Worm (Caenorhabditis elegans) whole organism, L1 larva: ENCODE measurements around the gene K08D12.3.

ENCODE experiments used
- C04F5.9 ChIP-seq: sonication (generic microtip); optimal IDR thresholded peaks from 2 replicates; lab custom pipeline; 2016; ENCODE audit warnings: missing genetic modification characterization, missing compliant biosample characterization
- egl-27 ChIP-seq, 2 experiments: fragments of 150-350 bp in 1 of 2; sonication (generic microtip); optimal IDR thresholded peaks; 3 replicates each; lab custom pipeline; 2017 to 2018; ENCODE audit warnings: missing biosample characterization in 2 of 2, missing genetic modification characterization in 2 of 2, missing genetic modification reagents in 2 of 2
- elt-3 ChIP-seq, 6 experiments: fragments of 150-350 bp in 1 of 6; sonication (generic microtip); optimal IDR thresholded peaks; 2 replicates each; lab custom pipeline; 2017 to 2018; ENCODE audit warnings: missing biosample characterization in 6 of 6, missing genetic modification characterization in 6 of 6, inconsistent platforms in 1 of 6
- mef-2 ChIP-seq: fragments of 150-350 bp; optimal IDR thresholded peaks from 2 replicates; lab custom pipeline; 2014; ENCODE audit warnings: missing biosample characterization, missing genetic modification characterization
- nhr-20 ChIP-seq: sonication (generic microtip); optimal IDR thresholded peaks from 2 replicates; lab custom pipeline; 2016; ENCODE audit warnings: mild to moderate bottlenecking, missing genetic modification characterization, missing compliant biosample characterization
- nhr-237 ChIP-seq: fragments of 150-350 bp; optimal IDR thresholded peaks from 2 replicates; lab custom pipeline; 2014; ENCODE audit warnings: missing biosample characterization, missing genetic modification characterization
- nhr-77 ChIP-seq: fragments of 150-350 bp; optimal IDR thresholded peaks from 2 replicates; lab custom pipeline; 2014; ENCODE audit warnings: missing biosample characterization, missing genetic modification characterization
- snpc-4 ChIP-seq: fragments of 150-350 bp; optimal IDR thresholded peaks from 2 replicates; lab custom pipeline; 2014; ENCODE audit warnings: missing biosample characterization, missing genetic modification characterization
- sox-4 ChIP-seq: sonication (generic microtip); optimal IDR thresholded peaks from 2 replicates; lab custom pipeline; 2016; ENCODE audit warnings: missing genetic modification characterization, missing compliant biosample characterization
- ztf-11 ChIP-seq, 2 experiments: sonication (generic microtip); optimal IDR thresholded peaks; 2 replicates each; lab custom pipeline; 2016 to 2017; ENCODE audit warnings: missing genetic modification characterization in 2 of 2, missing biosample characterization in 1 of 2, missing compliant biosample characterization in 1 of 2

DNA sequence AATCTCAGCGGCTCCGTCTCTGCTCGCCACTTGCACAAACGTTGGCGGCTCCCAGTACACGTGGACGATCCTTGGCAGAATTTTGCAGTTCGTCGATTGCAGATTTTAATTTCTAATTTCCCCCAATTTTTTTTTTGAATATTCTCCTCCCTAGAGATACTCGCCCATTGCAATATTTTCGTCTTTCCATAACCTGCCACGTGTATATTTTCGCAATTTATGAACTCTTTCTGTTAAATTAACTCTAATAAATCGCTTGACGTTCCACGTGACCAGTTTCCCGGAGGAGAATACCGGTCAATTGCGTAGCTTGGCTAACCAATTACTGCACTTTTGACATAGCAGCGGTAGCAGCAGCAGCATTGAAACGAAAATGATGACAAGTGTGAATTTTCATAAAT, 1.6 kb upstream of the K08D12.3 start:
- TF ChIP-seq snpc-4 (tag; lab: Kevin White, UChicago) (no peak), egl-27 (tag; optimal IDR thresholded peaks at IDR 0.05; lab: Kevin White, UChicago) (no peak), elt-3 (tag; optimal IDR thresholded peaks at IDR 0.05; lab: Kevin White, UChicago) (no peak), mef-2 (tag; lab: Kevin White, UChicago) (no peak), nhr-77 (no peak), C04F5.9 (tag; lab: Kevin White, UChicago) (no peak), nhr-237 (tag; lab: Kevin White, UChicago) (no peak), ztf-11 (tag; optimal IDR thresholded peaks at IDR 0.05; lab: Kevin White, UChicago) (no peak), sox-4 (tag; lab: Kevin White, UChicago) (no peak), nhr-20 (tag; lab: Kevin White, UChicago) (no peak)
